Worm (Caenorhabditis elegans): Measurements from ENCODE around the gene ZC504.1.

DNA sequence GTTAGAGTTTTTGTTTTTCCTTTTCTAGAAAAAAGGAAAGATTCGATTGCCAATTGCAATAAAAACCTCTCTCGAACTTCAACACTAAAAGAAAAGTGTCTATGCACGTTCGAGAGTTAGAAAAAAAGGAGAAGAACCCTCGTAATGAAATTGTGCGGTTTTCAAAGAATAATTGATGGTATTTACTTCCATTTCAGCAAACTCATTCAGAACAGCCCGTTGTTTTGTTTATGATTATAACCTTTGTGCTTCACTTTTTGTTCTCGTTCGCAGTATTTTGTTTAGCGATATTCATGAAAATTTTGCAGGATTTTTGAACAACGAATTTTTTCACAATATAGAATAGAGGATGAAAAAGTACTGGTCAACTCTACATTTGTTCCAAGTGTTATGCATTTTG lies 47.0 kb downstream of the ZC504.1 start, which contains the start of gene lgc-41:
- no peak for TF ChIP-seq F33H1.4 (GFP tag; IDR thresholded peaks at IDR 0.05)
- TF ChIP-seq ama-1 (optimal IDR thresholded peaks at IDR 0.05): no peak
- TF ChIP-seq ama-1 (GFP tag; optimal IDR thresholded peaks at IDR 0.05): no peak
- TF ChIP-seq unc-62 (GFP tag; optimal IDR thresholded peaks at IDR 0.05): no peak
- no peak for TF ChIP-seq rcor-1 (GFP tag; IDR thresholded peaks at IDR 0.05)
- no peak for TF ChIP-seq Y53G8AR.9 (GFP tag; conservative IDR thresholded peaks at IDR 0.05)
- no peak for TF ChIP-seq dpl-1 (GFP tag; optimal IDR thresholded peaks at IDR 0.05)

Data from whole organism, young adult.